Fruit fly (Drosophila melanogaster) S2 (cell line): Measurements from ENCODE around the gene Ets96B.

Experiments
- CG8478 ChIP-seq: fragments of >200 bp; optimal IDR thresholded peaks from 2 replicates; lab custom pipeline; 2018
- CTCF ChIP-seq, 2 experiments: fragments of >200 bp; optimal IDR thresholded peaks; 2 replicates each; lab custom pipeline; 2018

DNA sequence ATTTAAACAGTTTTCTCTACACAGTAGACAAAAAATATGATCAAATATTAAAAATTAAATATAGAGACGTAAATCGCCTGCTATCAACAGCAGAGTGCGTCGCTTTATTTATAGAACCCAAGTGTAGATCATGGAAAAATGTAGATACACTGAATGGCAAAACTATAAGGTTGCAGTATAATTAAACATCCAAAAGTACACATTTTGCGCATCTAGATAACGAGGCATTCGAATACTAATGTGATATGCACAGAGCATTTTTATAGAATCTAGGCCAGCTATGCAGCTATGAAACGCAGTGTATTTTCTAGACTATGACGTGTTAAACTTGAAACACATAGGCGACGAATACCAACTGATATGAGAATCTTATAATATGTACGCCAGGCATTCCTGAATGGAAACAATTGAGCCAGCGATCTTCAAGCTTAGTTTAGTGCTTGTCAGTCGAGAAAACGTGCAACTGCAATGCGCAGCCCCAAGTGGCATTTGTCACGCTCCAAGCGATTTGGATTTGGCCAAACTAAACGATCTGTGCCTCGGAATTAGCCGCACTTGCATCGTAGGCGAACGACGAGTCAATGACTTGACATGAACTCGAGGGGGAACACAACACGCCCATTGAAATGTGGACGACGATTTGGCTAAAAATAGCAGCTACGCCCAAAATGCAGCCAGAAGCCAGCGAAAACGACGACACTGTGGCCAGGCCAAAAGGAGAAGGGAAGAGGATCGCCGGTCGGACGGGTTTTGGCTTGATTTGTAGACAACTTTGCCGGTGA, 23.2 kb downstream of the Ets96B start:
- no peak for TF ChIP-seq CTCF (optimal IDR thresholded peaks at IDR 0.05; lab: Kevin White, UChicago)
- TF ChIP-seq CG8478 (lab: Kevin White, UChicago) = no peak
